Worm (Caenorhabditis elegans): ENCODE data around the gene ZC239.6.

DNA sequence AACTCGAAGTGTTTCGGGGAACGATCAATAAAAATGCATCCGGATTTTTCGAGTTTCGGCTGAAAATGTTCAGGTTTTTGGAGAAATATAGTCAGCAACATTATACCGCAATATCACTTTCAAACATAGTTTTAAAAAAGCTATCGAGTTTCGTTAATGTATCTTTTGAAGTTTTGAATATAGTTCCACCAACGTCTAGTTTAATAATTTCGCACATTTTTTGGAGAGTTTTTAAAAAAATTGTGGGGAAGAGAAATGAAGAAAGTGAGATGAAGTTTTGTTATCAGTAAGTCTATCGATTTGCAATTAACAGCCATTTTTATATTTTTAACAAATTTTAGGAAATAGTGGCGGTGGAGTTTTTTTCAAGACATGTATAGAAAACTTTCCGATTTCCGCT lies 16.3 kb downstream of the ZC239.6 start, which contains the start of gene ZC239.17:
- TF ChIP-seq nhr-76 (tag; optimal IDR thresholded peaks at IDR 0.05) (no peak), nhr-237 (tag; optimal IDR thresholded peaks at IDR 0.05) (no peak), blmp-1 (tag; optimal IDR thresholded peaks at IDR 0.05) (no peak), sptf-1 (tag; optimal IDR thresholded peaks at IDR 0.05) (no peak), flh-1 (GFP tag; optimal IDR thresholded peaks at IDR 0.05) (no peak)

All from whole organism, mixed stage, embryonic.